Fruit fly (Drosophila melanogaster) whole organism, wandering third instar larva: ENCODE measurements around the gene Ublcp1.

ENCODE experiments used
- Abd-B ChIP-seq: fragments of >200 bp; optimal IDR thresholded peaks from 2 replicates; lab custom pipeline; 2017; ENCODE audit warnings: missing biosample characterization, missing genetic modification characterization
- GATAd ChIP-seq: sonication (Bioruptor generic); optimal IDR thresholded peaks from 2 replicates; lab custom pipeline; 2016; ENCODE audit warnings: missing biosample characterization, missing genetic modification characterization
- Hnf4 ChIP-seq: fragments of 200-800 bp; sonication (Bioruptor generic); optimal IDR thresholded peaks from 2 replicates; lab custom pipeline; 2016; ENCODE audit warnings: missing biosample characterization, mild to moderate bottlenecking, missing genetic modification characterization
- Hr83 ChIP-seq: fragments of 200-300 bp; sonication (Bioruptor generic); optimal IDR thresholded peaks from 2 replicates; lab custom pipeline; 2016; ENCODE audit warnings: missing biosample characterization, mild to moderate bottlenecking, missing genetic modification characterization, moderate library complexity; ENCODE audit not compliant: poor library complexity, severe bottlenecking
- Mio ChIP-seq: sonication (Bioruptor generic); optimal IDR thresholded peaks from 2 replicates; lab custom pipeline; 2016; ENCODE audit warnings: missing biosample characterization, missing genetic modification characterization
- Vsx2 ChIP-seq: fragments of 200-300, 225-300 bp; sonication (Bioruptor generic); optimal IDR thresholded peaks from 2 replicates; lab custom pipeline; 2018; ENCODE audit warnings: missing biosample characterization, missing genetic modification characterization; ENCODE audit not compliant: partially characterized antibody
- br ChIP-seq: fragments of 200-800 bp; sonication (Bioruptor generic); optimal IDR thresholded peaks from 2 replicates; lab custom pipeline; 2016; ENCODE audit warnings: missing biosample characterization, missing genetic modification characterization
- dsf ChIP-seq: sonication (Bioruptor generic); optimal IDR thresholded peaks from 2 replicates; lab custom pipeline; 2016; ENCODE audit warnings: missing biosample characterization, missing genetic modification characterization, borderline replicate concordance
- h ChIP-seq: fragments of 200-800 bp; sonication (Bioruptor generic); optimal IDR thresholded peaks from 3 replicates; lab custom pipeline; 2016; ENCODE audit warnings: missing biosample characterization, mild to moderate bottlenecking, missing genetic modification characterization
- jim ChIP-seq: fragments of 175-275, 200-325 bp; sonication (Bioruptor generic); optimal IDR thresholded peaks from 2 replicates; lab custom pipeline; 2016; ENCODE audit warnings: missing biosample characterization, mild to moderate bottlenecking, missing genetic modification characterization
- psq ChIP-seq: fragments of 200-800 bp; sonication (Bioruptor generic); optimal IDR thresholded peaks from 3 replicates; lab custom pipeline; 2017; ENCODE audit warnings: missing biosample characterization, mild to moderate bottlenecking, missing genetic modification characterization, moderate library complexity
- usp ChIP-seq: fragments of >200 bp; optimal IDR thresholded peaks from 2 replicates; lab custom pipeline; 2017; ENCODE audit warnings: missing biosample characterization, missing genetic modification characterization

DNA sequence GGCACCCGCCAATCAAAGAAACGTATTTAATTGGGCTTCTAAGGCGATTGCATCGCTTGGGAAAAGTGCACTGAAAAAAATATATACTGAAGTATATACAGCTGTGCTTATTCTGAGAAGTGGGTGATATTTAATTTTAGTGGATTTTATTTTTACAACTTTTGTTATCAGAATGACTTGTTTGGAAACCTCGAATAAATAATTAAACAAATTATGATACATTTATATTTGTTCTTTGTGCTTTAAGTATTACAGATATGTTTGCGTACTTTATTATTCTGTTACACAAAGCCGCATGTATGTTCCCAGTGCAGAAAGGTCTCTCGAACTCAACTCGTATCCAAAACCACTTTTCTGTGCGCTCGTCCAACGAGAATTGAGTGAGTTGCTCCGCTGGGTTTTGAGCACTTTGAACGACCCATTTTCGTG lies 12.6 kb upstream of the Ublcp1 start:
- TF ChIP-seq Vsx2 (no peak), Abd-B (GFP tag; lab: Kevin White, UChicago) (no peak), h (GFP tag; lab: Kevin White, UChicago) (peak; percentile 84), Hr83 (GFP tag; lab: Kevin White, UChicago) (no peak), Mio (no peak), Hnf4 (peak; percentile 54), usp (GFP tag; lab: Kevin White, UChicago) (no peak), br (GFP tag; lab: Kevin White, UChicago) (peak; percentile 72), psq (peak; percentile 71), GATAd (GFP tag; lab: Kevin White, UChicago) (peak; percentile 20), jim (GFP tag; lab: Kevin White, UChicago) (no peak), dsf (GFP tag; lab: Kevin White, UChicago) (peak; percentile 57)
